Worm (Caenorhabditis elegans) whole organism, late embryonic: Measurements from ENCODE around the gene lin-26.

ENCODE experiments used
- C08G9.2 ChIP-seq: sonication (generic microtip); optimal IDR thresholded peaks from 2 replicates; lab custom pipeline; 2016; ENCODE audit warnings: mild to moderate bottlenecking, missing genetic modification characterization, moderate library complexity, missing compliant biosample characterization
- ceh-14 ChIP-seq: sonication (generic microtip); optimal IDR thresholded peaks from 2 replicates; lab custom pipeline; 2016; ENCODE audit warnings: missing genotype, missing genetic modification characterization, missing compliant biosample characterization
- ceh-31 ChIP-seq: sonication (generic microtip); optimal IDR thresholded peaks from 2 replicates; lab custom pipeline; 2016; ENCODE audit warnings: missing genetic modification characterization, missing compliant biosample characterization
- ets-4 ChIP-seq: sonication (generic microtip); optimal IDR thresholded peaks from 2 replicates; lab custom pipeline; 2016; ENCODE audit warnings: missing genetic modification characterization, missing compliant biosample characterization
- fkh-10 ChIP-seq: fragments of 150-350 bp; optimal IDR thresholded peaks from 2 replicates; lab custom pipeline; 2014; ENCODE audit warnings: missing biosample characterization, missing genetic modification reagents, missing genetic modification characterization
- hlh-15 ChIP-seq: sonication (generic microtip); optimal IDR thresholded peaks from 2 replicates; lab custom pipeline; 2016; ENCODE audit warnings: missing genetic modification characterization, missing compliant biosample characterization
- npax-4 ChIP-seq: sonication (generic microtip); optimal IDR thresholded peaks from 2 replicates; lab custom pipeline; 2016; ENCODE audit warnings: missing genetic modification characterization, missing compliant biosample characterization
- pha-4 ChIP-seq: fragments of 150-350 bp; optimal IDR thresholded peaks from 2 replicates; lab custom pipeline; 2018; ENCODE audit warnings: missing biosample characterization, missing genetic modification reagents, missing genetic modification characterization
- pqm-1 ChIP-seq: sonication (generic microtip); optimal IDR thresholded peaks from 2 replicates; lab custom pipeline; 2016; ENCODE audit warnings: missing genetic modification characterization, missing compliant biosample characterization
- ref-2 ChIP-seq: sonication (generic microtip); optimal IDR thresholded peaks from 2 replicates; lab custom pipeline; 2016; ENCODE audit warnings: missing genetic modification characterization, missing compliant biosample characterization
- ttx-3 ChIP-seq: sonication (generic microtip); optimal IDR thresholded peaks from 2 replicates; lab custom pipeline; 2016; ENCODE audit warnings: missing genetic modification reagents, missing genetic modification characterization, missing compliant biosample characterization

ce11 chrII:7662008-7662686, 19.9 kb upstream of the lin-26 start, which contains the start of gene alfa-1:
- TF ChIP-seq ceh-14 (tag; lab: Kevin White, UChicago) (no peak), ref-2 (no peak), npax-4 (tag; lab: Kevin White, UChicago) (no peak), pha-4 (tag; lab: Kevin White, UChicago) (no peak), ets-4 (no peak), ttx-3 (tag; lab: Kevin White, UChicago) (no peak), hlh-15 (tag; lab: Kevin White, UChicago) (no peak), C08G9.2 (no peak), fkh-10 (GFP tag; lab: Kevin White, UChicago) (no peak), pqm-1 (no peak), ceh-31 (tag; lab: Kevin White, UChicago) (no peak)
